Worm (Caenorhabditis elegans) whole organism, mixed stage, embryonic: ENCODE results near the gene srh-2.

Experiments
- blmp-1 ChIP-seq: fragments of 150-350 bp; optimal IDR thresholded peaks from 2 replicates; lab custom pipeline; 2014; ENCODE audit warnings: missing biosample characterization, missing genetic modification characterization
- cnd-1 ChIP-seq: fragments of 200-800 bp; sonication (Bioruptor generic); optimal IDR thresholded peaks from 2 replicates; lab custom pipeline; 2018; ENCODE audit warnings: mild to moderate bottlenecking, missing genetic modification characterization, missing compliant biosample characterization
- elt-1 ChIP-seq: sonication (generic microtip); optimal IDR thresholded peaks from 2 replicates; lab custom pipeline; 2017; ENCODE audit warnings: missing genetic modification characterization, mild to moderate bottlenecking, missing compliant biosample characterization, antibody characterized with exemption, moderate library complexity, borderline replicate concordance; ENCODE audit not compliant: insufficient read depth
- lin-13 ChIP-seq: fragments of 150-350 bp; optimal IDR thresholded peaks from 2 replicates; lab custom pipeline; 2014; ENCODE audit warnings: missing biosample characterization, missing genetic modification characterization
- mab-5 ChIP-seq: fragments of 150-350 bp; optimal IDR thresholded peaks from 2 replicates; lab custom pipeline; 2014; ENCODE audit warnings: missing biosample characterization, missing genetic modification characterization
- nhr-2 ChIP-seq: fragments of 150-350 bp; optimal IDR thresholded peaks from 2 replicates; lab custom pipeline; 2014; ENCODE audit warnings: missing biosample characterization, missing genetic modification characterization
- zip-8 ChIP-seq: fragments of 150-350 bp; optimal IDR thresholded peaks from 2 replicates; lab custom pipeline; 2014; ENCODE audit warnings: missing biosample characterization, missing genetic modification characterization

- no peak for TF ChIP-seq mab-5 (tag; lab: Kevin White, UChicago)
- no peak for TF ChIP-seq zip-8
- no peak for TF ChIP-seq lin-13 (tag; lab: Kevin White, UChicago)
- TF ChIP-seq blmp-1 (tag; lab: Kevin White, UChicago): no peak
- TF ChIP-seq nhr-2: no peak
- no peak for TF ChIP-seq cnd-1 (tag; lab: Kevin White, UChicago)
- TF ChIP-seq elt-1 (tag; lab: Kevin White, UChicago): no peak
These were observed 34.2 kb downstream of the srh-2 start, which contains the start of gene srp-2 for ce11 chrV:762340-762739.
